Worm (Caenorhabditis elegans) whole organism, midembryonic: ENCODE measurements around the gene F16B4.4.

Source experiments
- T22C8.4 ChIP-seq: fragments of 200-800 bp; sonication (Bioruptor generic); IDR thresholded peaks from 2 replicates; pipeline ENCODE4 v1.3.6; 2022; ENCODE audit warnings: missing genetic modification characterization, missing compliant biosample characterization
- flt-1 ChIP-seq: fragments of 200-800 bp; sonication (Bioruptor generic); IDR thresholded peaks from 2 replicates; pipeline ENCODE4 v1.3.6; 2022; ENCODE audit warnings: missing genetic modification characterization, missing compliant biosample characterization

ce11 chrV:1572585-1572984 lies 21.2 kb upstream of the F16B4.4 start:
- TF ChIP-seq flt-1 (GFP tag; lab: Robert Waterston, UW) (no peak), T22C8.4 (no peak)
